Fruit fly (Drosophila melanogaster) whole organism, embryonic: ENCODE measurements around the gene Sps2.

ENCODE experiments used
- Bgb ChIP-seq: fragments of 200-800 bp; sonication (Bioruptor generic); IDR thresholded peaks from 2 replicates; pipeline ENCODE4 v1.3.6; 2022; ENCODE audit warnings: missing biosample characterization, missing genetic modification characterization; ENCODE audit not compliant: partially characterized antibody
- C15 ChIP-seq: fragments of 200-800 bp; sonication (Bioruptor generic); IDR thresholded peaks from 3 replicates; pipeline ENCODE4 v1.3.6; 2022; ENCODE audit warnings: missing biosample characterization, missing genetic modification characterization
- CG10321 ChIP-seq: fragments of 200-800 bp; sonication (Bioruptor generic); IDR thresholded peaks from 2 replicates; pipeline ENCODE4 v1.3.6; 2022; ENCODE audit warnings: missing biosample characterization, missing genetic modification characterization
- CG10462 ChIP-seq: fragments of 200-800 bp; sonication (Bioruptor generic); optimal IDR thresholded peaks from 2 replicates; lab custom pipeline; 2016; ENCODE audit warnings: missing biosample characterization, missing genetic modification characterization
- CG10543 ChIP-seq: fragments of 200-800 bp; sonication (Bioruptor generic); optimal IDR thresholded peaks from 3 replicates; lab custom pipeline; 2017; ENCODE audit warnings: missing biosample characterization, mild to moderate bottlenecking, missing genetic modification characterization, moderate library complexity
- CG13894 ChIP-seq: fragments of 200-800 bp; sonication (Bioruptor generic); optimal IDR thresholded peaks from 3 replicates; lab custom pipeline; 2018; ENCODE audit warnings: missing biosample characterization, mild to moderate bottlenecking, missing genetic modification characterization, moderate library complexity
- CG1603 ChIP-seq: fragments of 200-800 bp; sonication (Bioruptor generic); optimal IDR thresholded peaks from 2 replicates; lab custom pipeline; 2019; ENCODE audit warnings: missing biosample characterization, mild to moderate bottlenecking, missing genetic modification characterization, moderate library complexity
- CG17385 ChIP-seq: fragments of 200-800 bp; sonication (Bioruptor generic); optimal IDR thresholded peaks from 3 replicates; lab custom pipeline; 2018; ENCODE audit warnings: missing biosample characterization, mild to moderate bottlenecking, missing genetic modification characterization
- CG2199 ChIP-seq: fragments of 200-800 bp; sonication (Bioruptor generic); IDR thresholded peaks from 3 replicates; pipeline ENCODE4 v1.3.6; 2022; ENCODE audit warnings: missing biosample characterization, missing genetic modification characterization
- CG2875 ChIP-seq: fragments of 200-800 bp; sonication (Bioruptor generic); optimal IDR thresholded peaks from 2 replicates; lab custom pipeline; 2017; ENCODE audit warnings: missing biosample characterization, mild to moderate bottlenecking, missing genetic modification characterization, missing genetic modification reagents
- CG31441 ChIP-seq: fragments of 200-800 bp; sonication (Bioruptor generic); IDR thresholded peaks from 2 replicates; pipeline ENCODE4 v1.3.6; 2022; ENCODE audit warnings: missing biosample characterization, missing genetic modification characterization
- CG8765 ChIP-seq: fragments of 200-800 bp; sonication (Bioruptor generic); IDR thresholded peaks from 2 replicates; pipeline ENCODE4 v1.3.6; 2022; ENCODE audit warnings: missing biosample characterization, missing genetic modification characterization
- CG8944 ChIP-seq: fragments of 200-800 bp; sonication (Bioruptor generic); optimal IDR thresholded peaks from 3 replicates; lab custom pipeline; 2016; ENCODE audit warnings: missing biosample characterization, missing genetic modification characterization
- D19A ChIP-seq: fragments of 200-800 bp; optimal IDR thresholded peaks from 3 replicates; lab custom pipeline; 2019; ENCODE audit warnings: missing biosample characterization, mild to moderate bottlenecking, missing genetic modification characterization, moderate library complexity
- Dip3 ChIP-seq: fragments of 200-800 bp; sonication (Bioruptor generic); optimal IDR thresholded peaks from 3 replicates; lab custom pipeline; 2016; ENCODE audit warnings: missing biosample characterization, missing genetic modification characterization
- Eip74EF ChIP-seq, 2 experiments: fragments of 200-800 bp in 1 of 2; fragments of >200 bp in 1 of 2; sonication (Bioruptor generic) in 1 of 2; optimal IDR thresholded peaks; 2 replicates each; lab custom pipeline; 2017 to 2019; ENCODE audit warnings: missing biosample characterization in 2 of 2, missing genetic modification characterization in 2 of 2, mild to moderate bottlenecking in 1 of 2, moderate library complexity in 1 of 2
- HHEX ChIP-seq: fragments of 200-800 bp; sonication (Bioruptor generic); optimal IDR thresholded peaks from 3 replicates; lab custom pipeline; 2017; ENCODE audit warnings: missing biosample characterization, mild to moderate bottlenecking, missing genetic modification characterization, missing genetic modification reagents
- HLH54F ChIP-seq: fragments of 200-800 bp; sonication (Bioruptor generic); optimal IDR thresholded peaks from 3 replicates; lab custom pipeline; 2016; ENCODE audit warnings: missing biosample characterization, missing genetic modification characterization
- HmgZ ChIP-seq: fragments of 200-800 bp; sonication (Bioruptor generic); optimal IDR thresholded peaks from 2 replicates; lab custom pipeline; 2018; ENCODE audit warnings: missing biosample characterization, mild to moderate bottlenecking, missing genetic modification characterization
- Hmx ChIP-seq: fragments of 200-800 bp; sonication (Bioruptor generic); optimal IDR thresholded peaks from 2 replicates; lab custom pipeline; 2016; ENCODE audit warnings: missing biosample characterization, missing genetic modification characterization
- Hr3 ChIP-seq: fragments of 200-800 bp; sonication (Bioruptor generic); optimal IDR thresholded peaks from 3 replicates; lab custom pipeline; 2016; ENCODE audit warnings: missing biosample characterization, missing genetic modification characterization
- MESR4 ChIP-seq: fragments of 200-800 bp; sonication (Bioruptor generic); optimal IDR thresholded peaks from 2 replicates; lab custom pipeline; 2018; ENCODE audit warnings: missing biosample characterization, mild to moderate bottlenecking, missing genetic modification characterization, moderate library complexity
- Mes4 ChIP-seq: fragments of 200-800 bp; sonication (Bioruptor generic); optimal IDR thresholded peaks from 2 replicates; lab custom pipeline; 2016; ENCODE audit warnings: missing biosample characterization, missing genetic modification characterization
- NC2β ChIP-seq: fragments of 200-800 bp; sonication (Bioruptor generic); optimal IDR thresholded peaks from 2 replicates; lab custom pipeline; 2016; ENCODE audit warnings: missing biosample characterization, missing genetic modification characterization
- Oli ChIP-seq: fragments of 200-800 bp; sonication (Bioruptor generic); optimal IDR thresholded peaks from 2 replicates; lab custom pipeline; 2018; ENCODE audit warnings: missing biosample characterization, mild to moderate bottlenecking, missing genetic modification characterization, moderate library complexity
- Side ChIP-seq: fragments of 200-800 bp; sonication (Bioruptor generic); optimal IDR thresholded peaks from 2 replicates; lab custom pipeline; 2016; ENCODE audit warnings: missing biosample characterization, missing genetic modification characterization
- Ssrp ChIP-seq: fragments of 200-800 bp; sonication (Bioruptor generic); optimal IDR thresholded peaks from 2 replicates; lab custom pipeline; 2018; ENCODE audit warnings: missing biosample characterization, mild to moderate bottlenecking, missing genetic modification characterization, moderate library complexity
- Taf1 ChIP-seq: fragments of 200-800 bp; sonication (Bioruptor generic); IDR thresholded peaks from 2 replicates; pipeline ENCODE4 v1.3.6; 2022; ENCODE audit warnings: missing biosample characterization, missing genetic modification characterization
- cad ChIP-seq: fragments of >200 bp; optimal IDR thresholded peaks from 2 replicates; lab custom pipeline; 2017; ENCODE audit warnings: missing biosample characterization, missing genetic modification characterization
- cas ChIP-seq: fragments of 200-800 bp; sonication (Bioruptor generic); IDR thresholded peaks from 2 replicates; pipeline ENCODE4 v1.3.6; 2022; ENCODE audit warnings: missing biosample characterization, missing genetic modification characterization
- chif ChIP-seq, 2 experiments: fragments of 200-800 bp; sonication (Bioruptor generic); optimal IDR thresholded peaks; 3 replicates each; lab custom pipeline; 2016; ENCODE audit warnings: missing biosample characterization in 2 of 2, missing genetic modification characterization in 2 of 2
- cwo ChIP-seq: fragments of 200-800 bp; sonication (Bioruptor generic); optimal IDR thresholded peaks from 3 replicates; lab custom pipeline; 2017; ENCODE audit warnings: missing biosample characterization, missing genetic modification characterization, mild to moderate bottlenecking, moderate library complexity, missing genetic modification reagents
- da ChIP-seq: fragments of 200-800 bp; sonication (Bioruptor generic); optimal IDR thresholded peaks from 2 replicates; lab custom pipeline; 2016; ENCODE audit warnings: missing biosample characterization, missing genetic modification characterization
- dati ChIP-seq: fragments of 200-800 bp; sonication (Bioruptor generic); IDR thresholded peaks from 2 replicates; pipeline ENCODE4 v1.3.6; 2022; ENCODE audit warnings: missing biosample characterization, missing genetic modification characterization
- ems ChIP-seq: fragments of 200-800 bp; sonication (Bioruptor generic); optimal IDR thresholded peaks from 3 replicates; lab custom pipeline; 2016; ENCODE audit warnings: missing biosample characterization, missing genetic modification characterization
- esg ChIP-seq: fragments of 200-800 bp; sonication (Bioruptor generic); conservative IDR thresholded peaks from 2 replicates; pipeline ENCODE4 v1.3.6; 2022; ENCODE audit warnings: missing biosample characterization, missing genetic modification characterization
- fru ChIP-seq: fragments of >200 bp; optimal IDR thresholded peaks from 2 replicates; lab custom pipeline; 2017
- hkb ChIP-seq, 2 experiments: fragments of 200-800 bp in 1 of 2; fragments of >200 bp in 1 of 2; sonication (Bioruptor generic) in 1 of 2; IDR thresholded peaks in 1 of 2; optimal IDR thresholded peaks in 1 of 2; 2 replicates each; pipeline versions ENCODE4 v1.3.6 to Lab custom; 2017 to 2022; ENCODE audit warnings: missing biosample characterization in 1 of 2, missing genetic modification characterization in 1 of 2
- kay ChIP-seq: fragments of 200-800 bp; sonication (Bioruptor generic); optimal IDR thresholded peaks from 2 replicates; lab custom pipeline; 2016; ENCODE audit warnings: missing biosample characterization, missing genetic modification characterization
- klu ChIP-seq: fragments of 200-800 bp; sonication (Bioruptor generic); IDR thresholded peaks from 2 replicates; pipeline ENCODE4 v1.3.6; 2022; ENCODE audit warnings: missing biosample characterization, missing genetic modification characterization
- nom ChIP-seq: fragments of 200-800 bp; sonication (Bioruptor generic); optimal IDR thresholded peaks from 2 replicates; lab custom pipeline; 2017; ENCODE audit warnings: missing biosample characterization, missing genetic modification characterization, mild to moderate bottlenecking, moderate library complexity, missing genetic modification reagents
- pan ChIP-seq, 4 experiments: fragments of >200 bp in 3 of 4; fragments of 200-800 bp in 1 of 4; sonication (Bioruptor generic) in 1 of 4; optimal IDR thresholded peaks in 3 of 4; IDR thresholded peaks in 1 of 4; 2 replicates each; pipeline versions ENCODE4 v1.3.6 to Lab custom; 2017 to 2022; ENCODE audit warnings: missing biosample characterization in 2 of 4, missing genetic modification characterization in 2 of 4, mixed read lengths in 1 of 4
- pros ChIP-seq: fragments of 200-800 bp; sonication (Bioruptor generic); optimal IDR thresholded peaks from 3 replicates; lab custom pipeline; 2019; ENCODE audit warnings: missing biosample characterization, mild to moderate bottlenecking, missing genetic modification characterization, moderate library complexity
- pum ChIP-seq: fragments of 200-800 bp; sonication (Bioruptor generic); optimal IDR thresholded peaks from 2 replicates; lab custom pipeline; 2016; ENCODE audit warnings: missing biosample characterization, missing genetic modification characterization
- scrt ChIP-seq: fragments of 200-800 bp; sonication (Bioruptor generic); optimal IDR thresholded peaks from 2 replicates; lab custom pipeline; 2018; ENCODE audit warnings: missing biosample characterization, mild to moderate bottlenecking, missing genetic modification characterization, moderate library complexity
- sens ChIP-seq: fragments of 200-800 bp; sonication (Bioruptor generic); peaks from one replicate; lab custom pipeline; 2016; ENCODE audit warnings: missing biosample characterization, missing genetic modification characterization
- slp2 ChIP-seq: fragments of 200-800 bp; sonication (Bioruptor generic); optimal IDR thresholded peaks from 2 replicates; lab custom pipeline; 2016; ENCODE audit warnings: missing biosample characterization, missing genetic modification characterization
- trem ChIP-seq: fragments of 200-800 bp; optimal IDR thresholded peaks from 3 replicates; lab custom pipeline; 2019; ENCODE audit warnings: missing biosample characterization, mild to moderate bottlenecking, missing genetic modification characterization, moderate library complexity
- vvl ChIP-seq: fragments of 200-800 bp; sonication (Bioruptor generic); IDR thresholded peaks from 2 replicates; pipeline ENCODE4 v1.3.6; 2022; ENCODE audit warnings: missing biosample characterization, missing genetic modification characterization
- wek ChIP-seq: fragments of 200-800 bp; sonication (Bioruptor generic); optimal IDR thresholded peaks from 3 replicates; lab custom pipeline; 2018; ENCODE audit warnings: missing biosample characterization, mild to moderate bottlenecking, missing genetic modification characterization, moderate library complexity
- zfh1 ChIP-seq: fragments of 200-800 bp; sonication (Bioruptor generic); IDR thresholded peaks from 3 replicates; pipeline ENCODE4 v1.3.6; 2022; ENCODE audit warnings: missing biosample characterization, missing genetic modification characterization

Gene Sps2

DNA sequence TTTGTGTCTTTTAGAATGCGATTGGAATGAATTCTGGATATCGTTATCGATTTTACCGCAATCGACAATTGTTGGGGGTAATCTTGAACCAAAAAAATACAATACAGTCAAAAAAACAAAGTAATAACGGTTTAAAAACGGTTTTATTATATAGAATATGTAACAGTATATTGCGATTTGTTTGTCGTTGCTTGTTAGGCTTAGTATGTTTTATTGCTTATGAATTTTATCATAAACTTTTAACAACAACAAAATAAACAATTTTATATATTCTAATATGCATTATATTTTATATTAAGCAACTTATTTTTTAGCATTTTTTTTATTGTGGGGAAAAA, 42.6 kb upstream of the Sps2 start, which contains the start of gene CYLD (continued):
- TF ChIP-seq pum, result no peak
- no peak for TF ChIP-seq cad (GFP tag; lab: Kevin White, UChicago)
- no peak for TF ChIP-seq HLH54F (GFP tag; lab: Kevin White, UChicago)
- TF ChIP-seq esg (GFP tag; lab: Robert Waterston, UW), result no peak; the same call in 1 of the 2 replicates
- TF ChIP-seq Mes4, result no peak
- peak; percentile 24 for TF ChIP-seq CG10462 (GFP tag; lab: Kevin White, UChicago)
- no peak for TF ChIP-seq da (GFP tag; lab: Kevin White, UChicago)
- no peak for TF ChIP-seq C15 (GFP tag; lab: Robert Waterston, UW)
- TF ChIP-seq D19A (tag; lab: Kevin White, UChicago), result peak; percentile 68
- peak; percentile 97 for TF ChIP-seq wek (GFP tag; lab: Kevin White, UChicago)
- TF ChIP-seq CG2875 (GFP tag; lab: Kevin White, UChicago), result peak; percentile 41
- no peak for TF ChIP-seq Side
- no peak for TF ChIP-seq slp2 (GFP tag; lab: Kevin White, UChicago)
- no peak for TF ChIP-seq Taf1
- TF ChIP-seq CG10321 (GFP tag; lab: Robert Waterston, UW), result no peak
- no peak for TF ChIP-seq hkb (optimal IDR thresholded peaks at IDR 0.05; lab: Kevin White, UChicago)
- TF ChIP-seq hkb (GFP tag; IDR thresholded peaks at IDR 0.05; lab: Robert Waterston, UW), result peak; percentile 85
- peak; percentile 71 for TF ChIP-seq Hr3 (GFP tag; lab: Kevin White, UChicago)
- TF ChIP-seq CG8944, result no peak
- no peak for TF ChIP-seq scrt (GFP tag; lab: Kevin White, UChicago)
- TF ChIP-seq Ssrp (tag; lab: Kevin White, UChicago), result peak; percentile 63
- no peak for TF ChIP-seq fru (lab: Kevin White, UChicago)
- TF ChIP-seq cas (GFP tag; lab: Robert Waterston, UW), result no peak
- peak; percentile 76 for TF ChIP-seq CG31441 (GFP tag; lab: Robert Waterston, UW)
- peak; percentile 76 for TF ChIP-seq CG1603
- TF ChIP-seq CG10543 (GFP tag; lab: Kevin White, UChicago), result no peak
- TF ChIP-seq Oli (tag; lab: Kevin White, UChicago), result peak; percentile 59
- peak; percentile 96 for TF ChIP-seq sens (GFP tag; lab: Kevin White, UChicago)
- no peak for TF ChIP-seq CG2199
- peak; percentile 42 for TF ChIP-seq HmgZ (tag; lab: Kevin White, UChicago)
- TF ChIP-seq pros (GFP tag; lab: Kevin White, UChicago), result no peak
- TF ChIP-seq klu (GFP tag; lab: Robert Waterston, UW), result no peak
- peak; percentile 26 for TF ChIP-seq nom (GFP tag; lab: Kevin White, UChicago)
- TF ChIP-seq CG8765, result no peak
- peak; percentile 75 for TF ChIP-seq trem (tag; lab: Kevin White, UChicago)
- TF ChIP-seq HHEX (GFP tag; lab: Kevin White, UChicago), result peak; percentile 33
- no peak for TF ChIP-seq pan (optimal IDR thresholded peaks at IDR 0.05; lab: Kevin White, UChicago)
- TF ChIP-seq pan (GFP tag; optimal IDR thresholded peaks at IDR 0.05 in 1 of 2, IDR thresholded peaks at IDR 0.05 in 1 of 2), result peak in 1 of 2 experiments; percentile 77
- no peak for TF ChIP-seq NC2β (GFP tag; lab: Kevin White, UChicago)
- TF ChIP-seq vvl, result peak; percentile 87
- TF ChIP-seq CG17385 (GFP tag; lab: Kevin White, UChicago), result peak; percentile 75
- TF ChIP-seq zfh1 (GFP tag; lab: Robert Waterston, UW), result peak; percentile 81
- peak in 1 of 2 experiments; percentile 64 for TF ChIP-seq Eip74EF (GFP tag; optimal IDR thresholded peaks at IDR 0.05; lab: Kevin White, UChicago)
- TF ChIP-seq MESR4 (GFP tag; lab: Kevin White, UChicago), result peak; percentile 26
- peak; percentile 32 for TF ChIP-seq Hmx (GFP tag; lab: Kevin White, UChicago)
- TF ChIP-seq Dip3 (GFP tag; lab: Kevin White, UChicago), result no peak
- TF ChIP-seq cwo (GFP tag; lab: Kevin White, UChicago), result peak; percentile 70
- no peak; the same call in 1 of the 2 replicates for TF ChIP-seq Bgb
- TF ChIP-seq CG13894, result peak; percentile 58
- TF ChIP-seq chif (GFP tag; optimal IDR thresholded peaks at IDR 0.05; lab: Kevin White, UChicago), result peak in 1 of 2 experiments; percentile 8
- TF ChIP-seq kay (GFP tag; lab: Kevin White, UChicago), result peak; percentile 28
- no peak for TF ChIP-seq ems (GFP tag; lab: Kevin White, UChicago)
- no peak for TF ChIP-seq dati
